Fruit fly (Drosophila melanogaster) whole organism, embryonic: ENCODE measurements around the gene Gr63a.
A peak's percentile ranks its signal among the peaks of the same experiment; 100 is the strongest.

ENCODE experiments used
- Ada2b ChIP-seq: fragments of 200-800 bp; sonication (Bioruptor generic); IDR thresholded peaks from 2 replicates; pipeline ENCODE4 v1.3.6; 2022; ENCODE audit warnings: missing biosample characterization, missing genetic modification characterization
- Bgb ChIP-seq: fragments of 200-800 bp; sonication (Bioruptor generic); IDR thresholded peaks from 2 replicates; pipeline ENCODE4 v1.3.6; 2022; ENCODE audit warnings: missing biosample characterization, missing genetic modification characterization; ENCODE audit not compliant: partially characterized antibody
- CG16815 ChIP-seq: fragments of 200-800 bp; sonication (Bioruptor generic); optimal IDR thresholded peaks from 3 replicates; lab custom pipeline; 2017; ENCODE audit warnings: missing biosample characterization, mild to moderate bottlenecking, missing genetic modification characterization
- CG16863 ChIP-seq: fragments of 200-800 bp; sonication (Bioruptor generic); optimal IDR thresholded peaks from 3 replicates; lab custom pipeline; 2016; ENCODE audit warnings: missing biosample characterization, missing genetic modification characterization
- CG17328 ChIP-seq: fragments of 200-800 bp; sonication (Bioruptor generic); IDR thresholded peaks from 2 replicates; pipeline ENCODE4 v1.3.6; 2022; ENCODE audit warnings: missing biosample characterization, missing genetic modification characterization
- CG17359 ChIP-seq: fragments of 200-800 bp; sonication (Bioruptor generic); optimal IDR thresholded peaks from 3 replicates; lab custom pipeline; 2018; ENCODE audit warnings: missing biosample characterization, mild to moderate bottlenecking, missing genetic modification characterization, moderate library complexity
- CG17568 ChIP-seq: fragments of 200-800 bp; sonication (Bioruptor generic); optimal IDR thresholded peaks from 2 replicates; lab custom pipeline; 2018; ENCODE audit warnings: missing biosample characterization, mild to moderate bottlenecking, missing genetic modification characterization, moderate library complexity
- CG17802 ChIP-seq: fragments of 200-800 bp; sonication (Bioruptor generic); optimal IDR thresholded peaks from 2 replicates; lab custom pipeline; 2018; ENCODE audit warnings: missing biosample characterization, mild to moderate bottlenecking, missing genetic modification characterization, moderate library complexity
- CG18764 ChIP-seq: fragments of 200-800 bp; sonication (Bioruptor generic); optimal IDR thresholded peaks from 3 replicates; lab custom pipeline; 2016; ENCODE audit warnings: missing biosample characterization, missing genetic modification characterization
- CG2120 ChIP-seq: fragments of 200-800 bp; sonication (Bioruptor generic); optimal IDR thresholded peaks from 3 replicates; lab custom pipeline; 2016; ENCODE audit warnings: missing biosample characterization, missing genetic modification characterization
- CG2678 ChIP-seq: fragments of 200-800 bp; sonication (Bioruptor generic); optimal IDR thresholded peaks from 3 replicates; lab custom pipeline; 2019; ENCODE audit warnings: missing biosample characterization, mild to moderate bottlenecking, missing genetic modification characterization, moderate library complexity
- CG2712 ChIP-seq: fragments of 200-800 bp; optimal IDR thresholded peaks from 3 replicates; lab custom pipeline; 2019; ENCODE audit warnings: missing biosample characterization, mild to moderate bottlenecking, missing genetic modification characterization, moderate library complexity
- CG32767 ChIP-seq: fragments of 200-800 bp; sonication (Bioruptor generic); IDR thresholded peaks from 2 replicates; pipeline ENCODE4 v1.3.6; 2022; ENCODE audit warnings: missing biosample characterization, missing genetic modification characterization
- CG34422 ChIP-seq: fragments of 200-800 bp; sonication (Bioruptor generic); IDR thresholded peaks from 3 replicates; pipeline ENCODE4 v1.3.6; 2022; ENCODE audit warnings: missing biosample characterization, missing genetic modification characterization
- CG4707 ChIP-seq: fragments of 200-800 bp; sonication (Bioruptor generic); optimal IDR thresholded peaks from 2 replicates; lab custom pipeline; 2018; ENCODE audit warnings: missing biosample characterization, mild to moderate bottlenecking, missing genetic modification characterization, moderate library complexity
- CG6254 ChIP-seq: fragments of 200-800 bp; sonication (Bioruptor generic); optimal IDR thresholded peaks from 3 replicates; lab custom pipeline; 2017; ENCODE audit warnings: mild to moderate bottlenecking, missing biosample characterization, missing genetic modification reagents, missing genetic modification characterization
- CG8388 ChIP-seq: fragments of 200-800 bp; sonication (Bioruptor generic); optimal IDR thresholded peaks from 2 replicates; lab custom pipeline; 2019; ENCODE audit warnings: missing biosample characterization, mild to moderate bottlenecking, missing genetic modification characterization, moderate library complexity
- CG8944 ChIP-seq: fragments of 200-800 bp; sonication (Bioruptor generic); optimal IDR thresholded peaks from 3 replicates; lab custom pipeline; 2016; ENCODE audit warnings: missing biosample characterization, missing genetic modification characterization
- CG9727 ChIP-seq: fragments of 200-800 bp; sonication (Bioruptor generic); optimal IDR thresholded peaks from 3 replicates; lab custom pipeline; 2017; ENCODE audit warnings: missing biosample characterization, mild to moderate bottlenecking, missing genetic modification characterization
- CoRest ChIP-seq: fragments of 200-800 bp; sonication (Bioruptor generic); optimal IDR thresholded peaks from 3 replicates; lab custom pipeline; 2018; ENCODE audit warnings: missing biosample characterization, mild to moderate bottlenecking, missing genetic modification characterization, moderate library complexity
- D19A ChIP-seq: fragments of 200-800 bp; optimal IDR thresholded peaks from 3 replicates; lab custom pipeline; 2019; ENCODE audit warnings: missing biosample characterization, mild to moderate bottlenecking, missing genetic modification characterization, moderate library complexity
- ERR ChIP-seq: fragments of 200-800 bp; sonication (Bioruptor generic); optimal IDR thresholded peaks from 2 replicates; lab custom pipeline; 2016; ENCODE audit warnings: missing biosample characterization, missing genetic modification characterization
- Eip74EF ChIP-seq, 2 experiments: fragments of 200-800 bp in 1 of 2; fragments of >200 bp in 1 of 2; sonication (Bioruptor generic) in 1 of 2; optimal IDR thresholded peaks; 2 replicates each; lab custom pipeline; 2017 to 2019; ENCODE audit warnings: missing biosample characterization in 2 of 2, missing genetic modification characterization in 2 of 2, mild to moderate bottlenecking in 1 of 2, moderate library complexity in 1 of 2
- Gug ChIP-seq: fragments of 200-800 bp; sonication (Bioruptor generic); IDR thresholded peaks from 4 replicates; pipeline ENCODE4 v1.3.6; 2022; ENCODE audit warnings: missing biosample characterization, missing genetic modification characterization
- Hr51 ChIP-seq, 2 experiments: fragments of 200-800 bp; sonication (Bioruptor generic); optimal IDR thresholded peaks; 2 replicates in 1 of 2; 3 replicates in 1 of 2; lab custom pipeline; 2016 to 2018; ENCODE audit warnings: missing biosample characterization in 2 of 2, missing genetic modification characterization in 2 of 2, mild to moderate bottlenecking in 1 of 2, moderate library complexity in 1 of 2
- Lpt ChIP-seq: fragments of >200 bp; optimal IDR thresholded peaks from 2 replicates; lab custom pipeline; 2018; ENCODE audit warnings: missing biosample characterization, missing genetic modification characterization
- Meics ChIP-seq: fragments of 200-800 bp; sonication (Bioruptor generic); optimal IDR thresholded peaks from 2 replicates; lab custom pipeline; 2017; ENCODE audit warnings: missing biosample characterization, mild to moderate bottlenecking, missing genetic modification characterization
- NfI ChIP-seq: fragments of 200-800 bp; sonication (Bioruptor generic); optimal IDR thresholded peaks from 3 replicates; lab custom pipeline; 2018; ENCODE audit warnings: missing biosample characterization, mild to moderate bottlenecking, missing genetic modification characterization, moderate library complexity
- PHDP ChIP-seq: fragments of 200-800 bp; sonication (Bioruptor generic); optimal IDR thresholded peaks from 3 replicates; lab custom pipeline; 2018; ENCODE audit warnings: missing biosample characterization, mild to moderate bottlenecking, missing genetic modification characterization, moderate library complexity
- Sox100B ChIP-seq: fragments of 200-800 bp; sonication (Bioruptor generic); optimal IDR thresholded peaks from 3 replicates; lab custom pipeline; 2018; ENCODE audit warnings: missing biosample characterization, mild to moderate bottlenecking, missing genetic modification characterization
- Xbp1 ChIP-seq: fragments of 200-800 bp; sonication (Bioruptor generic); optimal IDR thresholded peaks from 3 replicates; lab custom pipeline; 2016; ENCODE audit warnings: missing biosample characterization, mild to moderate bottlenecking, missing genetic modification characterization
- ac ChIP-seq: fragments of 200-800 bp; sonication (Bioruptor generic); optimal IDR thresholded peaks from 3 replicates; lab custom pipeline; 2017; ENCODE audit warnings: missing biosample characterization, mild to moderate bottlenecking, missing genetic modification characterization
- ase ChIP-seq: fragments of 200-800 bp; sonication (Bioruptor generic); IDR thresholded peaks from 3 replicates; pipeline ENCODE4 v1.3.6; 2022; ENCODE audit warnings: missing biosample characterization, missing genetic modification characterization
- caup ChIP-seq: fragments of 200-800 bp; sonication (Bioruptor generic); optimal IDR thresholded peaks from 3 replicates; lab custom pipeline; 2017; ENCODE audit warnings: missing biosample characterization, mild to moderate bottlenecking, missing genetic modification characterization, moderate library complexity; ENCODE audit not compliant: severe bottlenecking
- croc ChIP-seq: fragments of 200-800 bp; sonication (Bioruptor generic); conservative IDR thresholded peaks from 3 replicates; pipeline ENCODE4 v1.3.6; 2022; ENCODE audit warnings: missing biosample characterization, missing genetic modification characterization
- cwo ChIP-seq: fragments of 200-800 bp; sonication (Bioruptor generic); optimal IDR thresholded peaks from 3 replicates; lab custom pipeline; 2017; ENCODE audit warnings: missing biosample characterization, missing genetic modification characterization, mild to moderate bottlenecking, moderate library complexity, missing genetic modification reagents
- dati ChIP-seq: fragments of 200-800 bp; sonication (Bioruptor generic); IDR thresholded peaks from 2 replicates; pipeline ENCODE4 v1.3.6; 2022; ENCODE audit warnings: missing biosample characterization, missing genetic modification characterization
- dpn ChIP-seq, 2 experiments: fragments of 200-800 bp; sonication (Bioruptor generic); optimal IDR thresholded peaks; 3 replicates each; lab custom pipeline; 2016; ENCODE audit warnings: missing biosample characterization in 2 of 2, missing genetic modification characterization in 2 of 2
- fd64A ChIP-seq: fragments of 200-800 bp; sonication (Bioruptor generic); optimal IDR thresholded peaks from 3 replicates; lab custom pipeline; 2018; ENCODE audit warnings: missing biosample characterization, mild to moderate bottlenecking, missing genetic modification characterization
- fd96Cb ChIP-seq: fragments of 200-800 bp; sonication (Bioruptor generic); optimal IDR thresholded peaks from 2 replicates; lab custom pipeline; 2018; ENCODE audit warnings: missing biosample characterization, mild to moderate bottlenecking, missing genetic modification characterization, moderate library complexity
- gce ChIP-seq: fragments of 200-800 bp; sonication (Bioruptor generic); IDR thresholded peaks from 3 replicates; pipeline ENCODE4 v1.3.6; 2022; ENCODE audit warnings: missing biosample characterization, missing genetic modification characterization
- hb ChIP-seq: fragments of 200-800 bp; sonication (Bioruptor generic); IDR thresholded peaks from 3 replicates; pipeline ENCODE4 v1.3.6; 2022; ENCODE audit warnings: missing biosample characterization, missing genetic modification characterization; ENCODE audit not compliant: partially characterized antibody
- ken ChIP-seq: fragments of 200-800 bp; sonication (Bioruptor generic); IDR thresholded peaks from 3 replicates; pipeline ENCODE4 v1.3.6; 2022; ENCODE audit warnings: missing biosample characterization, missing genetic modification characterization
- phol ChIP-seq: fragments of 200-800 bp; sonication (Bioruptor generic); optimal IDR thresholded peaks from 3 replicates; lab custom pipeline; 2018; ENCODE audit warnings: missing biosample characterization, mild to moderate bottlenecking, missing genetic modification characterization, moderate library complexity
- row ChIP-seq: fragments of 200-800 bp; sonication (Bioruptor generic); IDR thresholded peaks from 3 replicates; pipeline ENCODE4 v1.3.6; 2022; ENCODE audit warnings: missing biosample characterization, missing genetic modification characterization
- ssp ChIP-seq: fragments of 200-800 bp; sonication (Bioruptor generic); IDR thresholded peaks from 2 replicates; pipeline ENCODE4 v1.3.6; 2022; ENCODE audit warnings: missing biosample characterization, missing genetic modification characterization
- tgo ChIP-seq: fragments of 200-800 bp; sonication (Bioruptor generic); IDR thresholded peaks from 3 replicates; pipeline ENCODE4 v1.3.6; 2022; ENCODE audit warnings: missing biosample characterization, missing genetic modification characterization
- toy ChIP-seq: fragments of 200-800 bp; sonication (Bioruptor generic); IDR thresholded peaks from 2 replicates; pipeline ENCODE4 v1.3.6; 2022; ENCODE audit warnings: missing biosample characterization, missing genetic modification characterization
- twi ChIP-seq: fragments of 200-800 bp; optimal IDR thresholded peaks from 2 replicates; lab custom pipeline; 2019; ENCODE audit warnings: missing biosample characterization, mild to moderate bottlenecking, missing genetic modification characterization, moderate library complexity
- zen ChIP-seq: fragments of 200-800 bp; sonication (Bioruptor generic); optimal IDR thresholded peaks from 3 replicates; lab custom pipeline; 2018; ENCODE audit warnings: missing biosample characterization, mild to moderate bottlenecking, missing genetic modification characterization, moderate library complexity

Gr63a gene

dm6 chr3L:3852842-3853241 lies 43.6 kb downstream of the Gr63a start (continued):
- TF ChIP-seq CG2678 (tag; lab: Kevin White, UChicago), result peak; percentile 34
- peak; percentile 13; the same call in 2 of the 3 replicates for TF ChIP-seq CG34422
- TF ChIP-seq ERR (GFP tag; lab: Kevin White, UChicago), result no peak
- peak; percentile 45; the same call in 1 of the 3 replicates for TF ChIP-seq gce
- TF ChIP-seq ac, result no peak
- TF ChIP-seq PHDP (tag; lab: Kevin White, UChicago), result peak; percentile 37
- peak; percentile 41 for TF ChIP-seq fd96Cb (tag; lab: Kevin White, UChicago)
- TF ChIP-seq Gug (GFP tag; lab: Robert Waterston, UW), result peak; percentile 29; the same call in 2 of the 4 replicates
- 0 out of 2 replicates have a peak, but pooled peaks have one; percentile 23 for TF ChIP-seq Ada2b
- TF ChIP-seq tgo (GFP tag; lab: Robert Waterston, UW), result no peak; the same call in 2 of the 3 replicates
- no peak; the same call in 1 of the 2 replicates for TF ChIP-seq CG32767 (GFP tag; lab: Robert Waterston, UW)
- peak; percentile 41 for TF ChIP-seq phol (tag; lab: Kevin White, UChicago)
- peak; percentile 63 for TF ChIP-seq CG16863
- no peak for TF ChIP-seq fd64A (GFP tag; lab: Kevin White, UChicago)
- TF ChIP-seq hb (GFP tag; lab: Robert Waterston, UW), result no peak
- no peak for TF ChIP-seq CG2120 (GFP tag; lab: Kevin White, UChicago)
- peak; percentile 58 for TF ChIP-seq croc
- TF ChIP-seq CG18764 (GFP tag; lab: Kevin White, UChicago), result no peak
- peak; percentile 49 for TF ChIP-seq CG8944 (GFP tag; lab: Kevin White, UChicago)
- TF ChIP-seq Meics (GFP tag; lab: Kevin White, UChicago), result no peak
- TF ChIP-seq zen, result peak; percentile 35
- TF ChIP-seq CG6254 (GFP tag; lab: Kevin White, UChicago), result no peak
- no peak for TF ChIP-seq dati (GFP tag; lab: Robert Waterston, UW)
- no peak for TF ChIP-seq Lpt (GFP tag; lab: Kevin White, UChicago)
- peak; percentile 61 for TF ChIP-seq CG4707 (GFP tag; lab: Kevin White, UChicago)
- TF ChIP-seq Sox100B (GFP tag; lab: Kevin White, UChicago), result peak; percentile 21
- TF ChIP-seq CoRest (tag; lab: Kevin White, UChicago), result peak; percentile 70
- 0 out of 3 replicates have a peak, but pooled peaks have one; percentile 34 for TF ChIP-seq ase (GFP tag; lab: Robert Waterston, UW)
- TF ChIP-seq CG17802 (tag; lab: Kevin White, UChicago), result no peak
- TF ChIP-seq cwo, result no peak
- no peak for TF ChIP-seq Bgb (GFP tag; lab: Robert Waterston, UW)
- TF ChIP-seq NfI (GFP tag; lab: Kevin White, UChicago), result peak; percentile 44
- TF ChIP-seq ken (GFP tag; lab: Robert Waterston, UW), result peak; percentile 84
- TF ChIP-seq Hr51 (GFP tag; optimal IDR thresholded peaks at IDR 0.05; lab: Kevin White, UChicago), result peak in 1 of 2 experiments; percentile 55
- peak; percentile 73 for TF ChIP-seq CG17328
- no peak for TF ChIP-seq Eip74EF (GFP tag; optimal IDR thresholded peaks at IDR 0.05; lab: Kevin White, UChicago)
- TF ChIP-seq CG16815 (GFP tag; lab: Kevin White, UChicago), result peak; percentile 16
- no peak for TF ChIP-seq caup (GFP tag; lab: Kevin White, UChicago)
- peak; percentile 64 for TF ChIP-seq Xbp1 (GFP tag; lab: Kevin White, UChicago)
- TF ChIP-seq D19A (tag; lab: Kevin White, UChicago), result no peak
- peak in 1 of 2 experiments; percentile 62 for TF ChIP-seq dpn (GFP tag; optimal IDR thresholded peaks at IDR 0.05; lab: Kevin White, UChicago)
- peak; percentile 6 for TF ChIP-seq CG17568 (GFP tag; lab: Kevin White, UChicago)
- peak; percentile 49 for TF ChIP-seq CG2712
- no peak for TF ChIP-seq toy (GFP tag; lab: Robert Waterston, UW)
- TF ChIP-seq row (GFP tag; lab: Robert Waterston, UW), result peak; percentile 60
- TF ChIP-seq CG8388 (GFP tag; lab: Kevin White, UChicago), result peak; percentile 61
- peak; percentile 36 for TF ChIP-seq twi (tag; lab: Kevin White, UChicago)
- no peak for TF ChIP-seq ssp (GFP tag; lab: Robert Waterston, UW)
- TF ChIP-seq CG17359, result peak; percentile 18
- TF ChIP-seq CG9727 (GFP tag; lab: Kevin White, UChicago), result peak; percentile 31
